Fruit fly (Drosophila melanogaster) whole organism, pupa: ENCODE results near the gene CG1143.

Source experiments
- CG10348 ChIP-seq: fragments of 200-800 bp; sonication (Bioruptor generic); IDR thresholded peaks from 2 replicates; pipeline ENCODE4 v1.3.6; 2022; ENCODE audit warnings: missing biosample characterization, missing genetic modification characterization
- CG12605 ChIP-seq: fragments of 200-800 bp; sonication (Bioruptor generic); IDR thresholded peaks from 2 replicates; pipeline ENCODE4 v1.3.6; 2022; ENCODE audit warnings: missing biosample characterization, missing genetic modification characterization
- CG13204 ChIP-seq: fragments of 200-800 bp; sonication (Bioruptor generic); optimal IDR thresholded peaks from 2 replicates; lab custom pipeline; 2018; ENCODE audit warnings: missing biosample characterization, mild to moderate bottlenecking, missing genetic modification characterization, moderate library complexity
- CG32121 ChIP-seq: fragments of 200-800 bp; sonication (Bioruptor generic); IDR thresholded peaks from 2 replicates; pipeline ENCODE4 v1.3.6; 2022; ENCODE audit warnings: missing biosample characterization, missing genetic modification characterization
- CG34367 ChIP-seq: fragments of 200-800 bp; sonication (Bioruptor generic); optimal IDR thresholded peaks from 2 replicates; lab custom pipeline; 2018; ENCODE audit warnings: missing biosample characterization, mild to moderate bottlenecking, missing genetic modification characterization
- CG8159 ChIP-seq: fragments of 200-800 bp; sonication (Bioruptor generic); optimal IDR thresholded peaks from 3 replicates; lab custom pipeline; 2018; ENCODE audit warnings: missing biosample characterization, mild to moderate bottlenecking, missing genetic modification characterization, moderate library complexity
- D1 ChIP-seq: fragments of 200-800 bp; sonication (Bioruptor generic); optimal IDR thresholded peaks from 2 replicates; lab custom pipeline; 2018; ENCODE audit warnings: missing biosample characterization, mild to moderate bottlenecking, missing genetic modification characterization, moderate library complexity
- EcR ChIP-seq: fragments of 200-800 bp; sonication (Bioruptor generic); optimal IDR thresholded peaks from 3 replicates; lab custom pipeline; 2019; ENCODE audit warnings: missing biosample characterization, missing genetic modification characterization, mild to moderate bottlenecking, moderate library complexity, missing genetic modification reagents
- Pif1B ChIP-seq: fragments of 200-800 bp; sonication (Bioruptor generic); optimal IDR thresholded peaks from 3 replicates; lab custom pipeline; 2016; ENCODE audit warnings: missing biosample characterization, missing genetic modification characterization
- fd96Ca ChIP-seq: fragments of 200-800 bp; sonication (Bioruptor generic); IDR thresholded peaks from 3 replicates; pipeline ENCODE4 v1.3.6; 2022; ENCODE audit warnings: missing biosample characterization, missing genetic modification characterization
- rn ChIP-seq: fragments of 200-800 bp; sonication (Bioruptor generic); IDR thresholded peaks from 2 replicates; pipeline ENCODE4 v1.3.6; 2022; ENCODE audit warnings: missing biosample characterization, missing genetic modification characterization

DNA sequence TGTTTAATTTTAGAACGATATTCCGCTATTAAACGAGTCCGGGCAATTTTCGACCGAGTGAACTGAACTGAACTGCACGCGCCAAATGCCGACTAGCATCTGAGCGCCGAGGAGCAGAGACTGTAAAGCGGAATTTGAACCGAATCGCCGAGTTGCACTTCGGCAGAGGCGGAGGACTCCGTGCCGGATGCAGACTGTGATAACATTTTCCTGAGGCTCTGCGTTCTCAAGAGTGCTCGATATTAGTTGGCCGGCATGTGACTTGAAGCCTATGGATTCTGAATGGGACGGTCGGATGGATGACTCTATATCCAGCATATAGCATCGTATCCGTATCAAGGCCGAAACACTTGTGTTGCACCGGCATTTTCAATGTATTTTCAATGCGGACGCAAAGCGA is 15.2 kb upstream of the CG1143 start, which contains the start of gene Pxn:
- TF ChIP-seq CG34367 (tag; lab: Kevin White, UChicago) (no peak), CG32121 (GFP tag; lab: Robert Waterston, UW) (no peak), CG12605 (GFP tag; lab: Robert Waterston, UW) (no peak), CG13204 (GFP tag; lab: Kevin White, UChicago) (no peak), rn (GFP tag; lab: Robert Waterston, UW) (no peak), EcR (no peak), CG10348 (GFP tag; lab: Robert Waterston, UW) (no peak), Pif1B (GFP tag; lab: Kevin White, UChicago) (no peak), CG8159 (tag; lab: Kevin White, UChicago) (no peak), fd96Ca (GFP tag; lab: Robert Waterston, UW) (no peak), D1 (tag; lab: Kevin White, UChicago) (no peak)
